Fruit fly (Drosophila melanogaster) whole organism, embryonic: ENCODE measurements around the gene CG32564.

Experiments used
- Ada2b ChIP-seq: fragments of 200-800 bp; sonication (Bioruptor generic); IDR thresholded peaks from 2 replicates; pipeline ENCODE4 v1.3.6; 2022; ENCODE audit warnings: missing biosample characterization, missing genetic modification characterization
- Aef1 ChIP-seq: fragments of 200-800 bp; sonication (Bioruptor generic); IDR thresholded peaks from 3 replicates; pipeline ENCODE4 v1.3.6; 2022; ENCODE audit warnings: missing biosample characterization, missing genetic modification characterization
- Bteb2 ChIP-seq: fragments of 200-800 bp; sonication (Bioruptor generic); optimal IDR thresholded peaks from 2 replicates; lab custom pipeline; 2016; ENCODE audit warnings: missing biosample characterization, missing genetic modification characterization
- CG10366 ChIP-seq: fragments of 200-800 bp; sonication (Bioruptor generic); IDR thresholded peaks from 2 replicates; pipeline ENCODE4 v1.3.6; 2022; ENCODE audit warnings: missing biosample characterization, missing genetic modification characterization
- CG10431 ChIP-seq: fragments of 200-800 bp; sonication (Bioruptor generic); optimal IDR thresholded peaks from 3 replicates; lab custom pipeline; 2018; ENCODE audit warnings: missing biosample characterization, mild to moderate bottlenecking, missing genetic modification characterization
- CG13287 ChIP-seq: fragments of 200-800 bp; sonication (Bioruptor generic); IDR thresholded peaks from 2 replicates; pipeline ENCODE4 v1.3.6; 2022; ENCODE audit warnings: missing biosample characterization, missing genetic modification characterization; ENCODE audit not compliant: partially characterized antibody
- CG14050 ChIP-seq: fragments of 200-800 bp; sonication (Bioruptor generic); IDR thresholded peaks from 3 replicates; pipeline ENCODE4 v1.3.6; 2022; ENCODE audit warnings: missing biosample characterization, missing genetic modification characterization
- CG14710 ChIP-seq: fragments of 200-800 bp; sonication (Bioruptor generic); optimal IDR thresholded peaks from 3 replicates; lab custom pipeline; 2019; ENCODE audit warnings: missing biosample characterization, mild to moderate bottlenecking, missing genetic modification characterization, moderate library complexity
- CG15479 ChIP-seq: fragments of 200-800 bp; sonication (Bioruptor generic); optimal IDR thresholded peaks from 3 replicates; lab custom pipeline; 2019; ENCODE audit warnings: missing biosample characterization, mild to moderate bottlenecking, missing genetic modification characterization, moderate library complexity
- CG16863 ChIP-seq: fragments of 200-800 bp; sonication (Bioruptor generic); optimal IDR thresholded peaks from 3 replicates; lab custom pipeline; 2016; ENCODE audit warnings: missing biosample characterization, missing genetic modification characterization
- CG17186 ChIP-seq: fragments of 200-800 bp; sonication (Bioruptor generic); optimal IDR thresholded peaks from 3 replicates; lab custom pipeline; 2017; ENCODE audit warnings: missing biosample characterization, missing genetic modification reagents, missing genetic modification characterization
- CG18619 ChIP-seq: fragments of 200-800 bp; sonication (Bioruptor generic); optimal IDR thresholded peaks from 3 replicates; lab custom pipeline; 2017; ENCODE audit warnings: missing biosample characterization, mild to moderate bottlenecking, missing genetic modification characterization
- CG31388 ChIP-seq: fragments of 200-800 bp; sonication (Bioruptor generic); optimal IDR thresholded peaks from 2 replicates; lab custom pipeline; 2016; ENCODE audit warnings: missing biosample characterization, missing genetic modification characterization
- CG3281 ChIP-seq: fragments of 200-800 bp; sonication (Bioruptor generic); optimal IDR thresholded peaks from 3 replicates; lab custom pipeline; 2017; ENCODE audit warnings: missing biosample characterization, mild to moderate bottlenecking, missing genetic modification characterization
- CG33213 ChIP-seq: fragments of 200-800 bp; sonication (Bioruptor generic); optimal IDR thresholded peaks from 3 replicates; lab custom pipeline; 2016; ENCODE audit warnings: missing biosample characterization, missing genetic modification characterization
- CG5180 ChIP-seq: fragments of 200-800 bp; sonication (Bioruptor generic); optimal IDR thresholded peaks from 3 replicates; lab custom pipeline; 2017; ENCODE audit warnings: missing biosample characterization, missing genetic modification characterization, mild to moderate bottlenecking, moderate library complexity, missing genetic modification reagents
- CG6765 ChIP-seq: fragments of 200-800 bp; sonication (Bioruptor generic); optimal IDR thresholded peaks from 3 replicates; lab custom pipeline; 2017; ENCODE audit warnings: missing biosample characterization, mild to moderate bottlenecking, missing genetic modification characterization
- CG6791 ChIP-seq: fragments of 200-800 bp; sonication (Bioruptor generic); IDR thresholded peaks from 3 replicates; pipeline ENCODE4 v1.3.6; 2022; ENCODE audit warnings: missing biosample characterization, missing genetic modification characterization; ENCODE audit not compliant: partially characterized antibody
- CG7372 ChIP-seq: fragments of 200-800 bp; sonication (Bioruptor generic); IDR thresholded peaks from 2 replicates; pipeline ENCODE4 v1.3.6; 2022; ENCODE audit warnings: missing biosample characterization, missing genetic modification characterization
- CG7556 ChIP-seq: fragments of 200-800 bp; sonication (Bioruptor generic); optimal IDR thresholded peaks from 2 replicates; lab custom pipeline; 2017; ENCODE audit warnings: missing biosample characterization, mild to moderate bottlenecking, missing genetic modification characterization
- CG8089 ChIP-seq: fragments of 200-800 bp; sonication (Bioruptor generic); optimal IDR thresholded peaks from 3 replicates; lab custom pipeline; 2016; ENCODE audit warnings: missing biosample characterization, missing genetic modification characterization
- CG8388 ChIP-seq: fragments of 200-800 bp; sonication (Bioruptor generic); optimal IDR thresholded peaks from 2 replicates; lab custom pipeline; 2019; ENCODE audit warnings: missing biosample characterization, mild to moderate bottlenecking, missing genetic modification characterization, moderate library complexity
- CG9876 ChIP-seq: fragments of 200-800 bp; sonication (Bioruptor generic); optimal IDR thresholded peaks from 2 replicates; lab custom pipeline; 2016; ENCODE audit warnings: missing biosample characterization, missing genetic modification characterization
- CHES-1-like ChIP-seq: fragments of 200-800 bp; sonication (Bioruptor generic); optimal IDR thresholded peaks from 2 replicates; lab custom pipeline; 2016; ENCODE audit warnings: missing biosample characterization, missing genetic modification characterization
- Dad ChIP-seq: fragments of 200-800 bp; sonication (Bioruptor generic); optimal IDR thresholded peaks from 3 replicates; lab custom pipeline; 2016; ENCODE audit warnings: missing biosample characterization, missing genetic modification characterization
- GATAe ChIP-seq: fragments of 200-800 bp; sonication (Bioruptor generic); conservative IDR thresholded peaks from 2 replicates; pipeline ENCODE4 v1.3.6; 2022; ENCODE audit warnings: missing biosample characterization, missing genetic modification characterization
- Gsc ChIP-seq: fragments of 200-800 bp; sonication (Bioruptor generic); IDR thresholded peaks from 2 replicates; pipeline ENCODE4 v1.3.6; 2022; ENCODE audit warnings: missing biosample characterization, missing genetic modification characterization
- H2.0 ChIP-seq: fragments of 200-800 bp; sonication (Bioruptor generic); IDR thresholded peaks from 2 replicates; pipeline ENCODE4 v1.3.6; 2022; ENCODE audit warnings: missing biosample characterization, missing genetic modification characterization
- Hsf ChIP-seq: fragments of 200-800 bp; sonication (Bioruptor generic); optimal IDR thresholded peaks from 3 replicates; lab custom pipeline; 2016; ENCODE audit warnings: missing biosample characterization, missing genetic modification characterization
- Jarid2 ChIP-seq: fragments of 200-800 bp; sonication (Bioruptor generic); optimal IDR thresholded peaks from 3 replicates; lab custom pipeline; 2017; ENCODE audit warnings: mild to moderate bottlenecking, missing biosample characterization, missing genetic modification reagents, missing genetic modification characterization
- Mrtf ChIP-seq: fragments of 200-800 bp; sonication (Bioruptor generic); IDR thresholded peaks from 3 replicates; pipeline ENCODE4 v1.3.6; 2022; ENCODE audit warnings: missing biosample characterization, missing genetic modification characterization
- Poxn ChIP-seq: fragments of 200-800 bp; sonication (Bioruptor generic); IDR thresholded peaks from 2 replicates; pipeline ENCODE4 v1.3.6; 2022; ENCODE audit warnings: missing biosample characterization, missing genetic modification characterization
- Rfx ChIP-seq: fragments of 200-800 bp; sonication (Bioruptor generic); IDR thresholded peaks from 2 replicates; pipeline ENCODE4 v1.3.6; 2022; ENCODE audit warnings: missing biosample characterization, missing genetic modification characterization
- ab ChIP-seq: fragments of 200-800 bp; sonication (Bioruptor generic); optimal IDR thresholded peaks from 2 replicates; lab custom pipeline; 2016; ENCODE audit warnings: missing biosample characterization, missing genetic modification characterization
- bowl ChIP-seq: fragments of 200-800 bp; sonication (Bioruptor generic); IDR thresholded peaks from 2 replicates; pipeline ENCODE4 v1.3.6; 2022; ENCODE audit warnings: missing biosample characterization, missing genetic modification characterization
- crp ChIP-seq, 2 experiments: fragments of 200-800 bp; sonication (Bioruptor generic); optimal IDR thresholded peaks; 2 replicates in 1 of 2; 3 replicates in 1 of 2; lab custom pipeline; 2017; ENCODE audit warnings: missing biosample characterization in 2 of 2, missing genetic modification characterization in 2 of 2, mild to moderate bottlenecking in 1 of 2, moderate library complexity in 1 of 2
- dmrt11E ChIP-seq: fragments of 200-800 bp; sonication (Bioruptor generic); optimal IDR thresholded peaks from 3 replicates; lab custom pipeline; 2018; ENCODE audit warnings: missing biosample characterization, mild to moderate bottlenecking, missing genetic modification characterization, moderate library complexity
- h ChIP-seq: fragments of >200 bp; optimal IDR thresholded peaks from 2 replicates; lab custom pipeline; 2017
- hbn ChIP-seq: fragments of 200-800 bp; sonication (Bioruptor generic); IDR thresholded peaks from 2 replicates; pipeline ENCODE4 v1.3.6; 2022; ENCODE audit warnings: missing biosample characterization, missing genetic modification characterization; ENCODE audit not compliant: partially characterized antibody
- hkb ChIP-seq, 2 experiments: fragments of 200-800 bp in 1 of 2; fragments of >200 bp in 1 of 2; sonication (Bioruptor generic) in 1 of 2; IDR thresholded peaks in 1 of 2; optimal IDR thresholded peaks in 1 of 2; 2 replicates each; pipeline versions ENCODE4 v1.3.6 to Lab custom; 2017 to 2022; ENCODE audit warnings: missing biosample characterization in 1 of 2, missing genetic modification characterization in 1 of 2
- klu ChIP-seq: fragments of 200-800 bp; sonication (Bioruptor generic); IDR thresholded peaks from 2 replicates; pipeline ENCODE4 v1.3.6; 2022; ENCODE audit warnings: missing biosample characterization, missing genetic modification characterization
- lov ChIP-seq, 2 experiments: fragments of 200-800 bp in 1 of 2; fragments of >200 bp in 1 of 2; sonication (Bioruptor generic) in 1 of 2; IDR thresholded peaks in 1 of 2; optimal IDR thresholded peaks in 1 of 2; 2 replicates in 1 of 2; 3 replicates in 1 of 2; pipeline versions ENCODE4 v1.3.6 to Lab custom; 2017 to 2022; ENCODE audit warnings: missing biosample characterization in 1 of 2, missing genetic modification characterization in 1 of 2
- pfk ChIP-seq: fragments of 200-800 bp; sonication (Bioruptor generic); optimal IDR thresholded peaks from 2 replicates; lab custom pipeline; 2018; ENCODE audit warnings: missing biosample characterization, mild to moderate bottlenecking, missing genetic modification characterization, moderate library complexity
- phol ChIP-seq: fragments of 200-800 bp; sonication (Bioruptor generic); optimal IDR thresholded peaks from 3 replicates; lab custom pipeline; 2018; ENCODE audit warnings: missing biosample characterization, mild to moderate bottlenecking, missing genetic modification characterization, moderate library complexity
- pzg ChIP-seq: fragments of 200-800 bp; sonication (Bioruptor generic); optimal IDR thresholded peaks from 3 replicates; lab custom pipeline; 2018; ENCODE audit warnings: missing biosample characterization, mild to moderate bottlenecking, missing genetic modification characterization, moderate library complexity
- ranshi ChIP-seq: fragments of 200-800 bp; sonication (Bioruptor generic); IDR thresholded peaks from 2 replicates; pipeline ENCODE4 v1.3.6; 2022; ENCODE audit warnings: missing biosample characterization, missing genetic modification characterization
- sd ChIP-seq: fragments of 200-800 bp; sonication (Bioruptor generic); optimal IDR thresholded peaks from 3 replicates; lab custom pipeline; 2018; ENCODE audit warnings: missing biosample characterization, mild to moderate bottlenecking, missing genetic modification characterization, moderate library complexity
- tin ChIP-seq: fragments of 200-800 bp; sonication (Bioruptor generic); optimal IDR thresholded peaks from 3 replicates; lab custom pipeline; 2016; ENCODE audit warnings: missing biosample characterization, missing genetic modification characterization
- tll ChIP-seq, 2 experiments: fragments of 200-800 bp in 1 of 2; fragments of >200 bp in 1 of 2; sonication (Bioruptor generic) in 1 of 2; optimal IDR thresholded peaks; 2 replicates each; lab custom pipeline; 2017 to 2019; ENCODE audit warnings: missing biosample characterization in 2 of 2, missing genetic modification characterization in 2 of 2, mild to moderate bottlenecking in 1 of 2, moderate library complexity in 1 of 2

Gene CG32564

dm6 chrX:17175558-17176189 lies 30.5 kb upstream of the CG32564 start (continued):
- TF ChIP-seq Ada2b (GFP tag; lab: Robert Waterston, UW) (no peak), Rfx (GFP tag; lab: Robert Waterston, UW) (peak; percentile 65), Gsc (GFP tag; lab: Robert Waterston, UW) (no peak), CG9876 (GFP tag; lab: Kevin White, UChicago) (peak; percentile 19), CG5180 (GFP tag; lab: Kevin White, UChicago) (no peak), tin (GFP tag; lab: Kevin White, UChicago) (peak; percentile 21), CG14050 (GFP tag; lab: Robert Waterston, UW) (no peak), CG17186 (GFP tag; lab: Kevin White, UChicago) (no peak), hkb (optimal IDR thresholded peaks at IDR 0.05; lab: Kevin White, UChicago) (no peak), hkb (GFP tag; IDR thresholded peaks at IDR 0.05; lab: Robert Waterston, UW) (no peak), CG33213 (GFP tag; lab: Kevin White, UChicago) (peak; percentile 54), pzg (GFP tag; lab: Kevin White, UChicago) (peak; percentile 0), Aef1 (GFP tag; lab: Robert Waterston, UW) (no peak), Hsf (GFP tag; lab: Kevin White, UChicago) (peak; percentile 56), H2.0 (GFP tag; lab: Robert Waterston, UW) (no peak), CG3281 (GFP tag; lab: Kevin White, UChicago) (no peak), crp (GFP tag; optimal IDR thresholded peaks at IDR 0.05; lab: Kevin White, UChicago) (no peak), ranshi (GFP tag; lab: Robert Waterston, UW) (no peak), CG8089 (GFP tag; lab: Kevin White, UChicago) (no peak), CG16863 (no peak), Dad (GFP tag; lab: Kevin White, UChicago) (no peak), bowl (GFP tag; lab: Robert Waterston, UW) (no peak), CG10431 (GFP tag; lab: Kevin White, UChicago) (no peak), CG15479 (GFP tag; lab: Kevin White, UChicago) (no peak), CG6791 (peak; percentile 54; the same call in 2 of the 3 replicates), CHES-1-like (GFP tag; lab: Kevin White, UChicago) (no peak), CG18619 (GFP tag; lab: Kevin White, UChicago) (no peak), CG6765 (GFP tag; lab: Kevin White, UChicago) (no peak), CG31388 (GFP tag; lab: Kevin White, UChicago) (no peak), Mrtf (GFP tag; lab: Robert Waterston, UW) (peak; percentile 42; the same call in 1 of the 3 replicates), Poxn (GFP tag; lab: Robert Waterston, UW) (no peak), CG10366 (GFP tag; lab: Robert Waterston, UW) (peak; percentile 40; the same call in 1 of the 2 replicates), sd (tag; lab: Kevin White, UChicago) (no peak), phol (tag; lab: Kevin White, UChicago) (no peak), hbn (GFP tag; lab: Robert Waterston, UW) (no peak), CG7556 (no peak), pfk (GFP tag; lab: Kevin White, UChicago) (no peak), GATAe (GFP tag; lab: Robert Waterston, UW) (no peak), h (lab: Kevin White, UChicago) (no peak), Bteb2 (no peak), CG14710 (tag; lab: Kevin White, UChicago) (peak; percentile 10), klu (GFP tag; lab: Robert Waterston, UW) (no peak), Jarid2 (GFP tag; lab: Kevin White, UChicago) (no peak), tll (GFP tag; optimal IDR thresholded peaks at IDR 0.05; lab: Kevin White, UChicago) (no peak), CG13287 (GFP tag; lab: Robert Waterston, UW) (no peak; the same call in 1 of the 2 replicates), lov (optimal IDR thresholded peaks at IDR 0.05; lab: Kevin White, UChicago) (no peak), lov (GFP tag; IDR thresholded peaks at IDR 0.05; lab: Robert Waterston, UW) (no peak), CG7372 (GFP tag; lab: Robert Waterston, UW) (no peak), dmrt11E (tag; lab: Kevin White, UChicago) (peak; percentile 37), ab (GFP tag; lab: Kevin White, UChicago) (no peak), CG8388 (GFP tag; lab: Kevin White, UChicago) (no peak)
